Fruit fly (Drosophila melanogaster) whole organism, embryonic: ENCODE results near the gene VhaAC39-1.

Experiments used
- Atf-2 ChIP-seq: fragments of 200-800 bp; sonication (Bioruptor generic); optimal IDR thresholded peaks from 2 replicates; lab custom pipeline; 2016; ENCODE audit warnings: missing biosample characterization, missing genetic modification characterization
- CG10431 ChIP-seq: fragments of 200-800 bp; sonication (Bioruptor generic); optimal IDR thresholded peaks from 3 replicates; lab custom pipeline; 2018; ENCODE audit warnings: missing biosample characterization, mild to moderate bottlenecking, missing genetic modification characterization
- CG11247 ChIP-seq: fragments of 200-800 bp; sonication (Bioruptor generic); IDR thresholded peaks from 2 replicates; pipeline ENCODE4 v1.3.6; 2022; ENCODE audit warnings: missing biosample characterization, missing genetic modification characterization
- CG11456 ChIP-seq: fragments of 200-800 bp; sonication (Bioruptor generic); IDR thresholded peaks from 3 replicates; pipeline ENCODE4 v1.3.6; 2022; ENCODE audit warnings: missing biosample characterization, missing genetic modification characterization
- CG12769 ChIP-seq: fragments of 200-800 bp; sonication (Bioruptor generic); optimal IDR thresholded peaks from 2 replicates; lab custom pipeline; 2019; ENCODE audit warnings: missing biosample characterization, mild to moderate bottlenecking, missing genetic modification characterization, moderate library complexity
- CG13123 ChIP-seq: fragments of 200-800 bp; sonication (Bioruptor generic); optimal IDR thresholded peaks from 2 replicates; lab custom pipeline; 2016; ENCODE audit warnings: missing biosample characterization, missing genetic modification characterization
- CG13894 ChIP-seq: fragments of 200-800 bp; sonication (Bioruptor generic); optimal IDR thresholded peaks from 3 replicates; lab custom pipeline; 2018; ENCODE audit warnings: missing biosample characterization, mild to moderate bottlenecking, missing genetic modification characterization, moderate library complexity
- CG14710 ChIP-seq: fragments of 200-800 bp; sonication (Bioruptor generic); optimal IDR thresholded peaks from 3 replicates; lab custom pipeline; 2019; ENCODE audit warnings: missing biosample characterization, mild to moderate bottlenecking, missing genetic modification characterization, moderate library complexity
- CG15269 ChIP-seq: fragments of 200-800 bp; sonication (Bioruptor generic); optimal IDR thresholded peaks from 2 replicates; lab custom pipeline; 2018; ENCODE audit warnings: missing biosample characterization, mild to moderate bottlenecking, missing genetic modification characterization, moderate library complexity
- CG17328 ChIP-seq: fragments of 200-800 bp; sonication (Bioruptor generic); IDR thresholded peaks from 2 replicates; pipeline ENCODE4 v1.3.6; 2022; ENCODE audit warnings: missing biosample characterization, missing genetic modification characterization
- CG17802 ChIP-seq: fragments of 200-800 bp; sonication (Bioruptor generic); optimal IDR thresholded peaks from 2 replicates; lab custom pipeline; 2018; ENCODE audit warnings: missing biosample characterization, mild to moderate bottlenecking, missing genetic modification characterization, moderate library complexity
- CG1792 ChIP-seq: fragments of 200-800 bp; sonication (Bioruptor generic); optimal IDR thresholded peaks from 2 replicates; lab custom pipeline; 2016; ENCODE audit warnings: missing biosample characterization, missing genetic modification characterization
- CG2116 ChIP-seq: fragments of 200-800 bp; sonication (Bioruptor generic); optimal IDR thresholded peaks from 3 replicates; lab custom pipeline; 2018; ENCODE audit warnings: missing biosample characterization, mild to moderate bottlenecking, missing genetic modification characterization
- CG33213 ChIP-seq: fragments of 200-800 bp; sonication (Bioruptor generic); optimal IDR thresholded peaks from 3 replicates; lab custom pipeline; 2016; ENCODE audit warnings: missing biosample characterization, missing genetic modification characterization
- CG34422 ChIP-seq: fragments of 200-800 bp; sonication (Bioruptor generic); IDR thresholded peaks from 3 replicates; pipeline ENCODE4 v1.3.6; 2022; ENCODE audit warnings: missing biosample characterization, missing genetic modification characterization
- CG7745 ChIP-seq: fragments of 200-800 bp; sonication (Bioruptor generic); optimal IDR thresholded peaks from 2 replicates; lab custom pipeline; 2018; ENCODE audit warnings: missing biosample characterization, mild to moderate bottlenecking, missing genetic modification characterization, moderate library complexity
- CG8924 ChIP-seq: fragments of 200-800 bp; optimal IDR thresholded peaks from 3 replicates; lab custom pipeline; 2019; ENCODE audit warnings: missing biosample characterization, mild to moderate bottlenecking, missing genetic modification characterization, moderate library complexity
- CG9437 ChIP-seq: fragments of 200-800 bp; sonication (Bioruptor generic); optimal IDR thresholded peaks from 2 replicates; lab custom pipeline; 2018; ENCODE audit warnings: missing biosample characterization, mild to moderate bottlenecking, missing genetic modification characterization
- CrebB ChIP-seq: fragments of 200-800 bp; sonication (Bioruptor generic); optimal IDR thresholded peaks from 3 replicates; lab custom pipeline; 2018; ENCODE audit warnings: missing biosample characterization, mild to moderate bottlenecking, missing genetic modification characterization
- Dfd ChIP-seq, 2 experiments: fragments of >200 bp; optimal IDR thresholded peaks; 2 replicates each; lab custom pipeline; 2017; ENCODE audit warnings: missing biosample characterization in 2 of 2, missing genetic modification characterization in 2 of 2
- Doc2 ChIP-seq: fragments of 200-800 bp; sonication (Bioruptor generic); IDR thresholded peaks from 2 replicates; pipeline ENCODE4 v1.3.6; 2022; ENCODE audit warnings: missing biosample characterization, missing genetic modification characterization
- Drgx ChIP-seq: fragments of 200-800 bp; sonication (Bioruptor generic); IDR thresholded peaks from 2 replicates; pipeline ENCODE4 v1.3.6; 2022; ENCODE audit warnings: missing biosample characterization, missing genetic modification characterization
- Fer1 ChIP-seq: fragments of 200-800 bp; sonication (Bioruptor generic); optimal IDR thresholded peaks from 2 replicates; lab custom pipeline; 2017; ENCODE audit warnings: missing biosample characterization, mild to moderate bottlenecking, missing genetic modification characterization
- GATAe ChIP-seq: fragments of 200-800 bp; sonication (Bioruptor generic); conservative IDR thresholded peaks from 2 replicates; pipeline ENCODE4 v1.3.6; 2022; ENCODE audit warnings: missing biosample characterization, missing genetic modification characterization
- H2.0 ChIP-seq: fragments of 200-800 bp; sonication (Bioruptor generic); IDR thresholded peaks from 2 replicates; pipeline ENCODE4 v1.3.6; 2022; ENCODE audit warnings: missing biosample characterization, missing genetic modification characterization
- HLH3B ChIP-seq: fragments of 200-800 bp; sonication (Bioruptor generic); IDR thresholded peaks from 2 replicates; pipeline ENCODE4 v1.3.6; 2022; ENCODE audit warnings: missing biosample characterization, missing genetic modification characterization
- Hmx ChIP-seq: fragments of 200-800 bp; sonication (Bioruptor generic); optimal IDR thresholded peaks from 2 replicates; lab custom pipeline; 2016; ENCODE audit warnings: missing biosample characterization, missing genetic modification characterization
- TFAM ChIP-seq: fragments of 200-800 bp; sonication (Bioruptor generic); optimal IDR thresholded peaks from 2 replicates; lab custom pipeline; 2017; ENCODE audit warnings: missing biosample characterization, missing genetic modification characterization, inconsistent platforms
- bsh ChIP-seq, 2 experiments: fragments of 200-800 bp; sonication (Bioruptor generic); optimal IDR thresholded peaks; 2 replicates each; lab custom pipeline; 2017 to 2018; ENCODE audit warnings: mild to moderate bottlenecking in 2 of 2, missing biosample characterization in 2 of 2, missing genetic modification characterization in 2 of 2, moderate library complexity in 1 of 2
- cad ChIP-seq: fragments of >200 bp; optimal IDR thresholded peaks from 2 replicates; lab custom pipeline; 2017; ENCODE audit warnings: missing biosample characterization, missing genetic modification characterization
- cas ChIP-seq: fragments of 200-800 bp; sonication (Bioruptor generic); IDR thresholded peaks from 2 replicates; pipeline ENCODE4 v1.3.6; 2022; ENCODE audit warnings: missing biosample characterization, missing genetic modification characterization
- caup ChIP-seq: fragments of 200-800 bp; sonication (Bioruptor generic); optimal IDR thresholded peaks from 3 replicates; lab custom pipeline; 2017; ENCODE audit warnings: missing biosample characterization, mild to moderate bottlenecking, missing genetic modification characterization, moderate library complexity; ENCODE audit not compliant: severe bottlenecking
- dmrt11E ChIP-seq: fragments of 200-800 bp; sonication (Bioruptor generic); optimal IDR thresholded peaks from 3 replicates; lab custom pipeline; 2018; ENCODE audit warnings: missing biosample characterization, mild to moderate bottlenecking, missing genetic modification characterization, moderate library complexity
- eyg ChIP-seq: fragments of 200-800 bp; sonication (Bioruptor generic); optimal IDR thresholded peaks from 3 replicates; lab custom pipeline; 2016; ENCODE audit warnings: missing biosample characterization, missing genetic modification characterization
- gem ChIP-seq: fragments of 200-800 bp; sonication (Bioruptor generic); optimal IDR thresholded peaks from 2 replicates; lab custom pipeline; 2019; ENCODE audit warnings: missing biosample characterization, mild to moderate bottlenecking, missing genetic modification characterization, moderate library complexity
- grn ChIP-seq: fragments of 200-800 bp; sonication (Bioruptor generic); optimal IDR thresholded peaks from 3 replicates; lab custom pipeline; 2017; ENCODE audit warnings: missing biosample characterization, missing genetic modification characterization
- gro ChIP-seq: fragments of 200-800 bp; sonication (Bioruptor generic); optimal IDR thresholded peaks from 2 replicates; lab custom pipeline; 2016; ENCODE audit warnings: missing biosample characterization, missing genetic modification characterization
- gt ChIP-seq: fragments of 200-800 bp; sonication (Bioruptor generic); IDR thresholded peaks from 2 replicates; pipeline ENCODE4 v1.3.6; 2022; ENCODE audit warnings: missing biosample characterization, missing genetic modification characterization
- hth ChIP-seq: fragments of >200 bp; optimal IDR thresholded peaks from 2 replicates; lab custom pipeline; 2017; ENCODE audit warnings: inconsistent platforms
- mam ChIP-seq: fragments of 200-800 bp; sonication (Bioruptor generic); optimal IDR thresholded peaks from 3 replicates; lab custom pipeline; 2016; ENCODE audit warnings: missing biosample characterization, missing genetic modification characterization
- mirr ChIP-seq: fragments of 200-800 bp; sonication (Bioruptor generic); optimal IDR thresholded peaks from 3 replicates; lab custom pipeline; 2018; ENCODE audit warnings: missing biosample characterization, mild to moderate bottlenecking, missing genetic modification characterization
- odd ChIP-seq: fragments of 200-800 bp; sonication (Bioruptor generic); optimal IDR thresholded peaks from 2 replicates; lab custom pipeline; 2017; ENCODE audit warnings: missing biosample characterization, mild to moderate bottlenecking, missing genetic modification characterization
- pfk ChIP-seq: fragments of 200-800 bp; sonication (Bioruptor generic); optimal IDR thresholded peaks from 2 replicates; lab custom pipeline; 2018; ENCODE audit warnings: missing biosample characterization, mild to moderate bottlenecking, missing genetic modification characterization, moderate library complexity
- pum ChIP-seq: fragments of 200-800 bp; sonication (Bioruptor generic); optimal IDR thresholded peaks from 2 replicates; lab custom pipeline; 2016; ENCODE audit warnings: missing biosample characterization, missing genetic modification characterization
- ranshi ChIP-seq: fragments of 200-800 bp; sonication (Bioruptor generic); IDR thresholded peaks from 2 replicates; pipeline ENCODE4 v1.3.6; 2022; ENCODE audit warnings: missing biosample characterization, missing genetic modification characterization
- row ChIP-seq: fragments of 200-800 bp; sonication (Bioruptor generic); IDR thresholded peaks from 3 replicates; pipeline ENCODE4 v1.3.6; 2022; ENCODE audit warnings: missing biosample characterization, missing genetic modification characterization
- shn ChIP-seq: fragments of 200-800 bp; sonication (Bioruptor generic); optimal IDR thresholded peaks from 3 replicates; lab custom pipeline; 2016; ENCODE audit warnings: missing biosample characterization, missing genetic modification characterization
- sima ChIP-seq: fragments of 200-800 bp; sonication (Bioruptor generic); optimal IDR thresholded peaks from 2 replicates; lab custom pipeline; 2016; ENCODE audit warnings: missing biosample characterization, missing genetic modification characterization
- sr ChIP-seq: fragments of 200-800 bp; sonication (Bioruptor generic); IDR thresholded peaks from 3 replicates; pipeline ENCODE4 v1.3.6; 2022; ENCODE audit warnings: missing biosample characterization, missing genetic modification characterization
- stwl ChIP-seq: fragments of 200-800 bp; sonication (Bioruptor generic); optimal IDR thresholded peaks from 3 replicates; lab custom pipeline; 2018; ENCODE audit warnings: missing biosample characterization, mild to moderate bottlenecking, missing genetic modification characterization, moderate library complexity
- tio ChIP-seq: fragments of 200-800 bp; sonication (Bioruptor generic); optimal IDR thresholded peaks from 2 replicates; lab custom pipeline; 2017; ENCODE audit warnings: missing biosample characterization, missing genetic modification characterization, inconsistent platforms
- wek ChIP-seq: fragments of 200-800 bp; sonication (Bioruptor generic); optimal IDR thresholded peaks from 3 replicates; lab custom pipeline; 2018; ENCODE audit warnings: missing biosample characterization, mild to moderate bottlenecking, missing genetic modification characterization, moderate library complexity
- yki ChIP-seq: fragments of >200 bp; optimal IDR thresholded peaks from 3 replicates; lab custom pipeline; 2018

VhaAC39-1 gene

DNA sequence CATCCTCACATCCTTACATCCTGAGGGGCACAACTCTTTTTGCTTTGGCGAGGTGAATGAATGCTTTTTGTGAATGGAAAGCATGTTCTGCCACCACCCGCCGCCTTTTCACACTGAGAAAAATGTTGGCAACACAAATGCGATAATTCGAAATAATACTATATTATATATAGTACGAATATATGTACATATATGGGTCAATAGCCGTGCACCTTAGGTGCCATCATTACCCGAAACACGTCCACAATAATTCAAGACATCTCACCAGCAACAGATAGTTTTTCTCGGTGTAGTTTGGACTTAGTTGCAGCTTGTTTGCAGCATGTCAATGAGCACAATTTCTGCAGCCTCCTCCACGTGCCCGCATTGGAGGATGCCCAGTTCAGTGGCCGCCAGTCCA is 51.1 kb downstream of the VhaAC39-1 start (continued):
- TF ChIP-seq dmrt11E (tag; lab: Kevin White, UChicago) = peak; percentile 6
- TF ChIP-seq CG17328 (GFP tag; lab: Robert Waterston, UW) = no peak
- TF ChIP-seq Doc2 (GFP tag; lab: Robert Waterston, UW) = no peak
- TF ChIP-seq H2.0 (GFP tag; lab: Robert Waterston, UW) = no peak
- TF ChIP-seq hth (lab: Kevin White, UChicago) = no peak
- TF ChIP-seq mam (GFP tag; lab: Kevin White, UChicago) = no peak
- no peak for TF ChIP-seq CrebB (tag; lab: Kevin White, UChicago)
- no peak for TF ChIP-seq TFAM (GFP tag; lab: Kevin White, UChicago)
- no peak for TF ChIP-seq cas (GFP tag; lab: Robert Waterston, UW)
- TF ChIP-seq CG1792 = no peak
- no peak for TF ChIP-seq shn
- TF ChIP-seq CG34422 (GFP tag; lab: Robert Waterston, UW) = no peak
- no peak for TF ChIP-seq CG9437 (GFP tag; lab: Kevin White, UChicago)
- TF ChIP-seq pfk (GFP tag; lab: Kevin White, UChicago) = no peak
- no peak for TF ChIP-seq HLH3B (GFP tag; lab: Robert Waterston, UW)
- no peak for TF ChIP-seq CG13123 (GFP tag; lab: Kevin White, UChicago)
- TF ChIP-seq caup (GFP tag; lab: Kevin White, UChicago) = no peak
- TF ChIP-seq CG15269 (tag; lab: Kevin White, UChicago) = peak; percentile 11
- no peak for TF ChIP-seq CG33213
- TF ChIP-seq cad = no peak
- TF ChIP-seq ranshi = 0 out of 2 replicates have a peak, but pooled peaks have one; percentile 33
- no peak for TF ChIP-seq CG11456
- no peak for TF ChIP-seq CG11247 (GFP tag; lab: Robert Waterston, UW)
- TF ChIP-seq Atf-2 (GFP tag; lab: Kevin White, UChicago) = no peak
- no peak for TF ChIP-seq CG2116 (GFP tag; lab: Kevin White, UChicago)
- no peak for TF ChIP-seq grn
- TF ChIP-seq eyg (GFP tag; lab: Kevin White, UChicago) = no peak
- no peak for TF ChIP-seq mirr
- TF ChIP-seq sr = no peak
- no peak for TF ChIP-seq tio
- no peak for TF ChIP-seq gt (GFP tag; lab: Robert Waterston, UW)
- peak; percentile 74 for TF ChIP-seq Drgx (GFP tag; lab: Robert Waterston, UW)
- TF ChIP-seq gro = no peak
- no peak for TF ChIP-seq Hmx
- TF ChIP-seq CG10431 (GFP tag; lab: Kevin White, UChicago) = no peak
- TF ChIP-seq CG14710 (tag; lab: Kevin White, UChicago) = peak; percentile 11
- TF ChIP-seq CG8924 (tag; lab: Kevin White, UChicago) = peak; percentile 13
- TF ChIP-seq CG12769 = peak; percentile 3
- no peak for TF ChIP-seq CG17802 (tag; lab: Kevin White, UChicago)
- TF ChIP-seq yki (lab: Kevin White, UChicago) = no peak
- TF ChIP-seq wek (GFP tag; lab: Kevin White, UChicago) = no peak
- peak; percentile 49; the same call in 1 of the 3 replicates for TF ChIP-seq row (GFP tag; lab: Robert Waterston, UW)
- TF ChIP-seq pum (GFP tag; lab: Kevin White, UChicago) = no peak
- TF ChIP-seq Fer1 (GFP tag; lab: Kevin White, UChicago) = peak; percentile 19
- TF ChIP-seq odd (GFP tag; lab: Kevin White, UChicago) = no peak
- no peak for TF ChIP-seq CG7745 (tag; lab: Kevin White, UChicago)
- TF ChIP-seq gem (tag; lab: Kevin White, UChicago) = peak; percentile 55
- TF ChIP-seq stwl (tag; lab: Kevin White, UChicago) = no peak
- no peak for TF ChIP-seq GATAe
- no peak for TF ChIP-seq Dfd (GFP tag; optimal IDR thresholded peaks at IDR 0.05; lab: Kevin White, UChicago)
- TF ChIP-seq bsh (GFP tag; optimal IDR thresholded peaks at IDR 0.05; lab: Kevin White, UChicago) = peak; percentile 36 to 51
- no peak for TF ChIP-seq sima (GFP tag; lab: Kevin White, UChicago)
- TF ChIP-seq CG13894 = no peak
